Worm (Caenorhabditis elegans): ENCODE measurements around the gene his-6.

Gene his-6

ce11 chrV:8500348-8500747 is 34.4 kb downstream of the his-6 start (continued):
- TF ChIP-seq K02D7.2 (tag; optimal IDR thresholded peaks at IDR 0.05) (peak; percentile 99), unc-3 (GFP tag; conservative IDR thresholded peaks at IDR 0.05) (peak; percentile 99), unc-3 (tag; optimal IDR thresholded peaks at IDR 0.05) (peak; percentile 98), che-1 (tag; optimal IDR thresholded peaks at IDR 0.05) (peak; percentile 98), Y22D7AL.16 (tag; optimal IDR thresholded peaks at IDR 0.05) (peak; percentile 99), T23F11.4 (GFP tag; optimal IDR thresholded peaks at IDR 0.05) (peak; percentile 99), zip-5 (tag; optimal IDR thresholded peaks at IDR 0.05) (peak; percentile 92), lin-11 (tag; optimal IDR thresholded peaks at IDR 0.05) (peak; percentile 96), tbx-2 (tag; optimal IDR thresholded peaks at IDR 0.05) (peak; percentile 98), ceh-22 (tag; optimal IDR thresholded peaks at IDR 0.05) (peak; percentile 79), C38D4.7 (GFP tag; optimal IDR thresholded peaks at IDR 0.05) (peak; percentile 97), ztf-16 (tag; optimal IDR thresholded peaks at IDR 0.05) (peak; percentile 99), nfya-1 (tag; optimal IDR thresholded peaks at IDR 0.05) (peak; percentile 89), rnt-1 (tag; optimal IDR thresholded peaks at IDR 0.05) (peak; percentile 97), unc-55 (GFP tag; optimal IDR thresholded peaks at IDR 0.05) (peak; percentile 32), pax-1 (tag; optimal IDR thresholded peaks at IDR 0.05) (peak; percentile 18), ceh-9 (tag; optimal IDR thresholded peaks at IDR 0.05) (peak; percentile 99), unc-42 (tag; optimal IDR thresholded peaks at IDR 0.05) (peak; percentile 89), odd-2 (tag; optimal IDR thresholded peaks at IDR 0.05) (peak; percentile 83), sox-4 (tag; optimal IDR thresholded peaks at IDR 0.05) (peak; percentile 100), unc-86 (tag; optimal IDR thresholded peaks at IDR 0.05) (peak; percentile 99), nhr-232 (tag; optimal IDR thresholded peaks at IDR 0.05) (peak; percentile 97), ceh-19 (GFP tag; optimal IDR thresholded peaks at IDR 0.05) (peak; percentile 99), ama-1 (optimal IDR thresholded peaks at IDR 0.05) (no peak), fkh-10 (GFP tag; optimal IDR thresholded peaks at IDR 0.05) (peak; percentile 95), pqm-1 (tag; optimal IDR thresholded peaks at IDR 0.05) (peak; percentile 100), madf-2 (tag; optimal IDR thresholded peaks at IDR 0.05) (peak; percentile 99), eyg-1 (tag; optimal IDR thresholded peaks at IDR 0.05) (peak; percentile 98), pha-2 (tag; optimal IDR thresholded peaks at IDR 0.05) (peak; percentile 96), hlh-30 (tag; optimal IDR thresholded peaks at IDR 0.05; ENCODE audit: insufficient read depth) (peak; percentile 77), ceh-45 (GFP tag; IDR thresholded peaks at IDR 0.05) (peak; percentile 99), C08G9.2 (tag; optimal IDR thresholded peaks at IDR 0.05) (peak; percentile 96)

ce11 chrV:8499407-8499806 is 35.4 kb downstream of the his-6 start:
- no peak for TF ChIP-seq ceh-14 (tag; optimal IDR thresholded peaks at IDR 0.05)
- no peak for TF ChIP-seq rnt-1 (tag; optimal IDR thresholded peaks at IDR 0.05)
- TF ChIP-seq pha-4 (tag; optimal IDR thresholded peaks at IDR 0.05), result no peak
- TF ChIP-seq ceh-2 (tag; optimal IDR thresholded peaks at IDR 0.05), result no peak
- no peak for TF ChIP-seq ref-2 (tag; optimal IDR thresholded peaks at IDR 0.05)
- no peak for TF ChIP-seq ceh-6 (GFP tag; optimal IDR thresholded peaks at IDR 0.05)
- TF ChIP-seq ceh-48 (tag; optimal IDR thresholded peaks at IDR 0.05), result no peak
- no peak for TF ChIP-seq lin-11 (tag; optimal IDR thresholded peaks at IDR 0.05)
- no peak for TF ChIP-seq unc-3 (GFP tag; conservative IDR thresholded peaks at IDR 0.05)
- TF ChIP-seq unc-3 (tag; optimal IDR thresholded peaks at IDR 0.05), result no peak
- TF ChIP-seq lim-6 (tag; optimal IDR thresholded peaks at IDR 0.05), result no peak
- no peak for TF ChIP-seq eyg-1 (tag; optimal IDR thresholded peaks at IDR 0.05)
- no peak for TF ChIP-seq ztf-16 (tag; optimal IDR thresholded peaks at IDR 0.05)
- TF ChIP-seq che-1 (tag; optimal IDR thresholded peaks at IDR 0.05), result no peak
- TF ChIP-seq ets-4 (tag; optimal IDR thresholded peaks at IDR 0.05), result no peak

ce11 chrV:8495965-8496364 is 38.8 kb downstream of the his-6 start:
- TF ChIP-seq ahr-1 (tag; optimal IDR thresholded peaks at IDR 0.05), result no peak
- no peak for TF ChIP-seq unc-86 (tag; optimal IDR thresholded peaks at IDR 0.05)
- TF ChIP-seq ceh-34 (tag; optimal IDR thresholded peaks at IDR 0.05), result no peak
- no peak for TF ChIP-seq ceh-24 (tag; optimal IDR thresholded peaks at IDR 0.05)
- no peak for TF ChIP-seq dve-1 (tag; optimal IDR thresholded peaks at IDR 0.05)
- TF ChIP-seq odd-2 (tag; optimal IDR thresholded peaks at IDR 0.05), result no peak
